Fruit fly (Drosophila melanogaster): ENCODE results near the gene Itgbn.
A peak's percentile ranks its signal among the peaks of the same experiment; 100 is the strongest.

Itgbn gene

DNA sequence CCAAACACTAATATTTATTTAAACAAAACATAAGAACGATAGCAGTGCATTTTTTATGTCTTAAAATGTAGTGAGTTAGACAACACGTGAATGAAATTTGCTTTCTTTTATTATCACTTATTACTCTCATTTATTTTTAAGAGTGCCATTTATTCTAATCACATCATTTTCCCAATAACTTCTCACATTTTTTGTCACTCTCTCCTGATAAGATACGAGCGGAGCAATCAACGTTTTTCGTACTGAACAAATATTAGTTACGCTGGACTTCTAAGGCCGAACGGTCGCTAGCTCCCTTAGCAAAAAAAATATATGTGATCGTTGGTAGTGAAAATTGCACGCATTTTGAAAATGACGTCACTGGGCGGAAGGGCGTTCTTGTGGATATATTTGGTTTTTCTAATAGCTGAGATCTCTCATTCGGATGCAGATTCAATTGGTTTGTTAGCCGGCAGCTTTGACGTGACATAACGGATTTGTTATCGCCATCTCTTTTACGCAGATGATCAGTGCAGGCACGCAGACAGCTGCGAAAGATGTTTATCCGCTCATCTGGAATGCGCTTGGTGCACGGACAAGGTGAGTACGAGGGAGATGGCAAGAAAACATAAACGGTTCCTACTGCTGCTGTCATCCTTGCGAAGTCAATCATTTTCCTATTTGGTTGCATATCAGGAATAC, at the start of gene Itgbn:
Gene Itgbn (plus strand): TSS at position 251 of the 681 bp plus-strand sequence.
- TF ChIP-seq Abd-B (GFP tag; optimal IDR thresholded peaks at IDR 0.05): no peak
- TF ChIP-seq sv (GFP tag; optimal IDR thresholded peaks at IDR 0.05): no peak
- TF ChIP-seq Mio (GFP tag; optimal IDR thresholded peaks at IDR 0.05): no peak
- TF ChIP-seq dmrt93B (GFP tag; optimal IDR thresholded peaks at IDR 0.05): no peak
- TF ChIP-seq GATAd (GFP tag; optimal IDR thresholded peaks at IDR 0.05): no peak
- TF ChIP-seq CG9705 (GFP tag; optimal IDR thresholded peaks at IDR 0.05): no peak
- TF ChIP-seq woc (GFP tag; optimal IDR thresholded peaks at IDR 0.05): no peak
- TF ChIP-seq CG32264 (GFP tag; optimal IDR thresholded peaks at IDR 0.05): no peak
- TF ChIP-seq usp (GFP tag; optimal IDR thresholded peaks at IDR 0.05): no peak
- no peak for TF ChIP-seq Hnf4 (GFP tag; optimal IDR thresholded peaks at IDR 0.05)
- no peak for TF ChIP-seq Hr78 (GFP tag; optimal IDR thresholded peaks at IDR 0.05)

DNA sequence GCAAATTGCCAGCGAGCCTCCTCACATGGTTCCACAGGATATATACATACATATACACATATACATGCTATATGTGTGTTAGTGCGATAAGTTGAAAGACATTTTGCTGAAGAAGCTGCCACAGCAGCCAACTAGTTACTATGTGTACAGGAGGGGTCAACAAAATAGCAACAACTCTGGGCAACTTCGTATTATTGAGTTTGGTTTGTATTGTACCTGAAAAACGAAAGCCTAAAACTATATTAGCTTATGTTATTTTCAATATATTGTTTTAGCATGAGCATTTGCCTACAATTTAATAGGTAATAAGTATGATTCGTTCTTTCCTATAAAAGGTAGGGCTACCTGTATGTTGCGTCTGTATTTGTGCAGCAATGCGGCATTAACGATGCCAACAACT, 48.0 kb upstream of the Itgbn start:
- TF ChIP-seq woc (GFP tag; optimal IDR thresholded peaks at IDR 0.05) (no peak), Rel (GFP tag; optimal IDR thresholded peaks at IDR 0.05) (no peak), Rel (tag; optimal IDR thresholded peaks at IDR 0.05) (no peak), h (GFP tag; optimal IDR thresholded peaks at IDR 0.05) (no peak), OdsH (GFP tag; optimal IDR thresholded peaks at IDR 0.05) (no peak), lola (GFP tag; optimal IDR thresholded peaks at IDR 0.05) (no peak), br (GFP tag; optimal IDR thresholded peaks at IDR 0.05) (no peak), jim (GFP tag; optimal IDR thresholded peaks at IDR 0.05) (no peak), dl (GFP tag; optimal IDR thresholded peaks at IDR 0.05; ENCODE audit: insufficient read depth in 1 of 2, partially characterized antibody in 2 of 2) (no peak), sage (GFP tag; optimal IDR thresholded peaks at IDR 0.05) (no peak)

- TF ChIP-seq dl (GFP tag; optimal IDR thresholded peaks at IDR 0.05; ENCODE audit: insufficient read depth in 1 of 2, partially characterized antibody in 2 of 2) (no peak), foxo (GFP tag; optimal IDR thresholded peaks at IDR 0.05) (peak in 1 of 2 experiments; percentile 25)
Measured at dm6 chr2L:21005458-21005857, 47.4 kb upstream of the Itgbn start.

DNA sequence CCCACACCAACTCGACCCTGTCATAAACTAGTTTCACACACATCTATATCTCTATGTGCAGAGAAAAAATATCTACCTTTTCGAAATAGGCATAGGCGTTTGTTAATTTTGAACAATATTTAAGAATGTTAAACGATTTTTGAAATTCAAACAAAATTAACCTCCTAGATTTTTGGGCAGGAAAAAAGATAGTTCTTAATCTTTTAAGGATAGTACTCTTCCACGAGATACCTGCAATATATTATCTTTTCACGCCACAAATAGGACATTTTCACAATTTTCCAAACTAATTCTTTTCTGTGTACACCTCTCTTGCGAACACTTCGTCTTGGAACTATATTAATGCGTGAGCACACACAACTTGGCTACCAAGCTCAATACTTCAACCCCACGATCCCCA, 46.2 kb upstream of the Itgbn start:
- TF ChIP-seq Sp1 (GFP tag; optimal IDR thresholded peaks at IDR 0.05) (no peak), GATAd (GFP tag; optimal IDR thresholded peaks at IDR 0.05) (no peak), sv (GFP tag; optimal IDR thresholded peaks at IDR 0.05) (no peak), CG9705 (GFP tag; optimal IDR thresholded peaks at IDR 0.05) (no peak), usp (GFP tag; optimal IDR thresholded peaks at IDR 0.05) (no peak), ey (GFP tag; optimal IDR thresholded peaks at IDR 0.05) (no peak), N (GFP tag; optimal IDR thresholded peaks at IDR 0.05) (no peak)

DNA sequence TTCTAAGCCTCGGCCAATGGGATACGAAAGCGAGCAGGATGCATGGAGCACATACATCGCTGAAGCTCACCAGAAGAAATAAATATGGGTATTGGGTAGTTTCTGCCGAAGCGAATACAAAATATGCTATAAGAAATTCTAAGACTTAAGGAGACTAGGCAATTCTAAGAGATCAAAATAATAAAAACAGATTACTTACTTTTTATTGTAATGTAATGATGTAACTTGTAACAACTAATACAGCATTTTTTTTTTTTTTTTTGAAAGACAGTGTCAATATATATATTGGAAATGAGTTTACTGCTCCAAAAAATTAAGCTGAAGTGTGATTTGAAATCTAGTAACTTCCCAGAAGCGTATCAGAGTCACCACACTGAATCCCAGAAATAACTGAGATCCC, 44.2 kb upstream of the Itgbn start:
- TF ChIP-seq h (GFP tag; optimal IDR thresholded peaks at IDR 0.05) (peak; percentile 33), OdsH (GFP tag; optimal IDR thresholded peaks at IDR 0.05) (peak; percentile 43), woc (GFP tag; optimal IDR thresholded peaks at IDR 0.05) (peak; percentile 10), sv (GFP tag; optimal IDR thresholded peaks at IDR 0.05) (no peak), lola (GFP tag; optimal IDR thresholded peaks at IDR 0.05) (no peak), ey (GFP tag; optimal IDR thresholded peaks at IDR 0.05) (peak; percentile 54), dsf (GFP tag; optimal IDR thresholded peaks at IDR 0.05; ENCODE audit: borderline replicate concordance) (no peak), Hnf4 (GFP tag; optimal IDR thresholded peaks at IDR 0.05) (no peak), foxo (GFP tag; optimal IDR thresholded peaks at IDR 0.05) (peak in 1 of 2 experiments; percentile 49), psq (GFP tag; optimal IDR thresholded peaks at IDR 0.05) (peak; percentile 10), jim (GFP tag; optimal IDR thresholded peaks at IDR 0.05) (no peak), Myc (optimal IDR thresholded peaks at IDR 0.05) (no peak), dmrt93B (GFP tag; optimal IDR thresholded peaks at IDR 0.05) (peak; percentile 7), HLH106 (tag; optimal IDR thresholded peaks at IDR 0.05) (no peak), pan (optimal IDR thresholded peaks at IDR 0.05) (no peak), Dfd (GFP tag; optimal IDR thresholded peaks at IDR 0.05) (no peak), Hr78 (GFP tag; optimal IDR thresholded peaks at IDR 0.05) (no peak), usp (GFP tag; optimal IDR thresholded peaks at IDR 0.05) (no peak), Jra (GFP tag; optimal IDR thresholded peaks at IDR 0.05) (no peak), Mio (GFP tag; optimal IDR thresholded peaks at IDR 0.05) (no peak), N (GFP tag; optimal IDR thresholded peaks at IDR 0.05) (no peak)
